Fruit fly (Drosophila melanogaster) whole organism, wandering third instar larva: ENCODE measurements around the gene RluA-2.
A peak's percentile ranks its signal among the peaks of the same experiment; 100 is the strongest.

ENCODE experiments used
- Abd-B ChIP-seq: fragments of >200 bp; optimal IDR thresholded peaks from 2 replicates; lab custom pipeline; 2017; ENCODE audit warnings: missing biosample characterization, missing genetic modification characterization
- CG32264 ChIP-seq: fragments of 200-800 bp; sonication (Bioruptor generic); optimal IDR thresholded peaks from 2 replicates; lab custom pipeline; 2016; ENCODE audit warnings: missing biosample characterization, missing genetic modification characterization
- CG9705 ChIP-seq: fragments of 200-800 bp; sonication (Bioruptor generic); optimal IDR thresholded peaks from 2 replicates; lab custom pipeline; 2018; ENCODE audit warnings: missing biosample characterization, mild to moderate bottlenecking, missing genetic modification characterization
- CrebA ChIP-seq: fragments of 200-800 bp; sonication (Bioruptor generic); optimal IDR thresholded peaks from 2 replicates; lab custom pipeline; 2016; ENCODE audit warnings: missing biosample characterization, mild to moderate bottlenecking, missing genetic modification characterization, borderline replicate concordance
- Dfd ChIP-seq: fragments of >200 bp; optimal IDR thresholded peaks from 2 replicates; lab custom pipeline; 2017; ENCODE audit warnings: missing biosample characterization, missing genetic modification characterization
- Dif ChIP-seq: fragments of 200-275, 200-300 bp; sonication (Bioruptor generic); optimal IDR thresholded peaks from 2 replicates; lab custom pipeline; 2018; ENCODE audit warnings: missing biosample characterization, missing genetic modification characterization; ENCODE audit not compliant: partially characterized antibody
- GATAd ChIP-seq: sonication (Bioruptor generic); optimal IDR thresholded peaks from 2 replicates; lab custom pipeline; 2016; ENCODE audit warnings: missing biosample characterization, missing genetic modification characterization
- HLH106 ChIP-seq: fragments of 200-800 bp; optimal IDR thresholded peaks from 3 replicates; lab custom pipeline; 2019; ENCODE audit warnings: missing biosample characterization, mild to moderate bottlenecking, missing genetic modification characterization, moderate library complexity
- Hr78 ChIP-seq: fragments of >200 bp; optimal IDR thresholded peaks from 2 replicates; lab custom pipeline; 2017; ENCODE audit warnings: missing biosample characterization, missing genetic modification characterization
- Hr83 ChIP-seq: fragments of 200-300 bp; sonication (Bioruptor generic); optimal IDR thresholded peaks from 2 replicates; lab custom pipeline; 2016; ENCODE audit warnings: missing biosample characterization, mild to moderate bottlenecking, missing genetic modification characterization, moderate library complexity; ENCODE audit not compliant: poor library complexity, severe bottlenecking
- Jra ChIP-seq: sonication (Bioruptor generic); optimal IDR thresholded peaks from 2 replicates; lab custom pipeline; 2016; ENCODE audit warnings: missing biosample characterization, missing genetic modification characterization
- Myc ChIP-seq: fragments of >200 bp; optimal IDR thresholded peaks from 2 replicates; lab custom pipeline; 2017
- N ChIP-seq: fragments of >200 bp; optimal IDR thresholded peaks from 2 replicates; lab custom pipeline; 2018; ENCODE audit warnings: missing biosample characterization, missing external identifiers, missing genetic modification characterization
- OdsH ChIP-seq: fragments of 200-800 bp; sonication (Bioruptor generic); optimal IDR thresholded peaks from 2 replicates; lab custom pipeline; 2016; ENCODE audit warnings: missing biosample characterization, mild to moderate bottlenecking, missing genetic modification characterization
- Rel ChIP-seq, 2 experiments: fragments of 200-800 bp; sonication (Bioruptor generic) in 1 of 2; optimal IDR thresholded peaks; 2 replicates in 1 of 2; 3 replicates in 1 of 2; lab custom pipeline; 2016 to 2019; ENCODE audit warnings: mild to moderate bottlenecking in 2 of 2, missing biosample characterization in 2 of 2, missing genetic modification characterization in 2 of 2, moderate library complexity in 1 of 2
- Sp1 ChIP-seq: fragments of 200-800 bp; sonication (Bioruptor generic); optimal IDR thresholded peaks from 3 replicates; lab custom pipeline; 2019; ENCODE audit warnings: missing biosample characterization, mild to moderate bottlenecking, missing genetic modification characterization, moderate library complexity
- Vsx2 ChIP-seq: fragments of 200-300, 225-300 bp; sonication (Bioruptor generic); optimal IDR thresholded peaks from 2 replicates; lab custom pipeline; 2018; ENCODE audit warnings: missing biosample characterization, missing genetic modification characterization; ENCODE audit not compliant: partially characterized antibody
- br ChIP-seq: fragments of 200-800 bp; sonication (Bioruptor generic); optimal IDR thresholded peaks from 2 replicates; lab custom pipeline; 2016; ENCODE audit warnings: missing biosample characterization, missing genetic modification characterization
- brk ChIP-seq: fragments of 200-800 bp; sonication (Bioruptor generic); optimal IDR thresholded peaks from 2 replicates; lab custom pipeline; 2016; ENCODE audit warnings: missing biosample characterization, mild to moderate bottlenecking, missing genetic modification characterization
- dl ChIP-seq, 2 experiments: fragments of 175-275, 200-275 bp in 1 of 2; fragments of 200-275 bp in 1 of 2; sonication (Bioruptor generic); optimal IDR thresholded peaks; lab custom pipeline; 2018; ENCODE audit warnings: mild to moderate bottlenecking in 2 of 2, missing biosample characterization in 2 of 2, missing genetic modification characterization in 2 of 2, moderate library complexity in 2 of 2; ENCODE audit not compliant: partially characterized antibody in 2 of 2, insufficient read depth in 1 of 2
- ey ChIP-seq: fragments of 200-800 bp; sonication (Bioruptor generic); optimal IDR thresholded peaks from 2 replicates; lab custom pipeline; 2016; ENCODE audit warnings: missing biosample characterization, missing genetic modification characterization
- foxo ChIP-seq, 2 experiments: fragments of 200-800 bp; sonication (Bioruptor generic); optimal IDR thresholded peaks; 2 replicates in 1 of 2; 3 replicates in 1 of 2; lab custom pipeline; 2016 to 2017; ENCODE audit warnings: missing biosample characterization in 2 of 2, missing genetic modification characterization in 2 of 2
- fru ChIP-seq: fragments of 200-800 bp; sonication (Bioruptor generic); optimal IDR thresholded peaks from 3 replicates; lab custom pipeline; 2016; ENCODE audit warnings: missing biosample characterization, mild to moderate bottlenecking, missing genetic modification characterization
- h ChIP-seq: fragments of 200-800 bp; sonication (Bioruptor generic); optimal IDR thresholded peaks from 3 replicates; lab custom pipeline; 2016; ENCODE audit warnings: missing biosample characterization, mild to moderate bottlenecking, missing genetic modification characterization
- jim ChIP-seq: fragments of 175-275, 200-325 bp; sonication (Bioruptor generic); optimal IDR thresholded peaks from 2 replicates; lab custom pipeline; 2016; ENCODE audit warnings: missing biosample characterization, mild to moderate bottlenecking, missing genetic modification characterization
- lola ChIP-seq: fragments of >200 bp; optimal IDR thresholded peaks from 2 replicates; lab custom pipeline; 2017; ENCODE audit warnings: missing biosample characterization, missing genetic modification characterization
- pan ChIP-seq: fragments of >200 bp; optimal IDR thresholded peaks from 2 replicates; lab custom pipeline; 2017
- psq ChIP-seq: fragments of 200-800 bp; sonication (Bioruptor generic); optimal IDR thresholded peaks from 3 replicates; lab custom pipeline; 2017; ENCODE audit warnings: missing biosample characterization, mild to moderate bottlenecking, missing genetic modification characterization, moderate library complexity
- rgr ChIP-seq: fragments of 200-800 bp; sonication (Bioruptor generic); optimal IDR thresholded peaks from 3 replicates; lab custom pipeline; 2016; ENCODE audit warnings: missing biosample characterization, mild to moderate bottlenecking, missing genetic modification characterization
- sage ChIP-seq: fragments of 200-800 bp; sonication (Bioruptor generic); optimal IDR thresholded peaks from 2 replicates; lab custom pipeline; 2016; ENCODE audit warnings: missing biosample characterization, mild to moderate bottlenecking, missing genetic modification characterization
- sv ChIP-seq: fragments of 200-800 bp; sonication (Bioruptor generic); optimal IDR thresholded peaks from 3 replicates; lab custom pipeline; 2016; ENCODE audit warnings: missing biosample characterization, missing genetic modification characterization
- usp ChIP-seq: fragments of >200 bp; optimal IDR thresholded peaks from 2 replicates; lab custom pipeline; 2017; ENCODE audit warnings: missing biosample characterization, missing genetic modification characterization
- woc ChIP-seq: sonication (Bioruptor generic); optimal IDR thresholded peaks from 2 replicates; lab custom pipeline; 2016; ENCODE audit warnings: missing biosample characterization, mild to moderate bottlenecking, missing genetic modification characterization

Gene RluA-2

dm6 chr2L:10499608-10500007 is 22.7 kb downstream of the RluA-2 start:
- TF ChIP-seq lola (GFP tag; lab: Kevin White, UChicago) (no peak), sage (GFP tag; lab: Kevin White, UChicago) (no peak), Hr83 (no peak), Hr78 (GFP tag; lab: Kevin White, UChicago) (no peak), Rel (GFP tag; optimal IDR thresholded peaks at IDR 0.05; lab: Kevin White, UChicago) (no peak), Rel (tag; optimal IDR thresholded peaks at IDR 0.05; lab: Kevin White, UChicago) (no peak), Vsx2 (no peak), N (GFP tag; lab: Kevin White, UChicago) (no peak), pan (lab: Kevin White, UChicago) (no peak), CG32264 (GFP tag; lab: Kevin White, UChicago) (no peak), br (no peak), CG9705 (GFP tag; lab: Kevin White, UChicago) (no peak), GATAd (GFP tag; lab: Kevin White, UChicago) (no peak), Abd-B (GFP tag; lab: Kevin White, UChicago) (no peak), Dif (GFP tag; lab: Kevin White, UChicago) (no peak), psq (GFP tag; lab: Kevin White, UChicago) (no peak), Myc (lab: Kevin White, UChicago) (no peak), Sp1 (GFP tag; lab: Kevin White, UChicago) (no peak), rgr (no peak)

dm6 chr2L:10500309-10500974 is 23.6 kb downstream of the RluA-2 start:
- TF ChIP-seq br (no peak), Rel (GFP tag; optimal IDR thresholded peaks at IDR 0.05; lab: Kevin White, UChicago) (peak; percentile 6), Rel (tag; optimal IDR thresholded peaks at IDR 0.05; lab: Kevin White, UChicago) (peak; percentile 78)
- TF ChIP-seq, all 38 proteins: peak for 1

dm6 chr2L:10502244-10502643 is 25.4 kb downstream of the RluA-2 start:
- no peak for TF ChIP-seq br
- TF ChIP-seq usp, result no peak
- TF ChIP-seq brk (GFP tag; lab: Kevin White, UChicago), result no peak
- TF ChIP-seq CG32264 (GFP tag; lab: Kevin White, UChicago), result no peak
- TF ChIP-seq jim (GFP tag; lab: Kevin White, UChicago), result no peak
- TF ChIP-seq Dif (GFP tag; lab: Kevin White, UChicago), result no peak
- TF ChIP-seq CrebA (GFP tag; lab: Kevin White, UChicago), result no peak
- TF ChIP-seq Hr78 (GFP tag; lab: Kevin White, UChicago), result no peak
- no peak for TF ChIP-seq dl (GFP tag; optimal IDR thresholded peaks at IDR 0.05; lab: Kevin White, UChicago; ENCODE audit: insufficient read depth in 1 of 2, partially characterized antibody in 2 of 2)
- no peak for TF ChIP-seq rgr
- TF ChIP-seq sv (GFP tag; lab: Kevin White, UChicago), result no peak

dm6 chr2L:10502862-10503261 is 26.0 kb downstream of the RluA-2 start:
- no peak for TF ChIP-seq Rel (GFP tag; optimal IDR thresholded peaks at IDR 0.05; lab: Kevin White, UChicago)
- TF ChIP-seq Rel (tag; optimal IDR thresholded peaks at IDR 0.05; lab: Kevin White, UChicago), result peak; percentile 78
- TF ChIP-seq h (GFP tag; lab: Kevin White, UChicago), result no peak

dm6 chr2L:10503356-10503977 is 26.6 kb downstream of the RluA-2 start:
- TF ChIP-seq OdsH (no peak), fru (GFP tag; lab: Kevin White, UChicago) (no peak), Myc (lab: Kevin White, UChicago) (no peak), woc (GFP tag; lab: Kevin White, UChicago) (no peak), rgr (no peak), N (GFP tag; lab: Kevin White, UChicago) (no peak), CrebA (GFP tag; lab: Kevin White, UChicago) (no peak), sage (GFP tag; lab: Kevin White, UChicago) (no peak), Hr78 (GFP tag; lab: Kevin White, UChicago) (no peak), Abd-B (GFP tag; lab: Kevin White, UChicago) (no peak), Dfd (GFP tag; lab: Kevin White, UChicago) (no peak), ey (GFP tag; lab: Kevin White, UChicago) (no peak), HLH106 (tag; lab: Kevin White, UChicago) (no peak), foxo (GFP tag; optimal IDR thresholded peaks at IDR 0.05; lab: Kevin White, UChicago) (no peak), Rel (GFP tag; optimal IDR thresholded peaks at IDR 0.05; lab: Kevin White, UChicago) (no peak), Rel (tag; optimal IDR thresholded peaks at IDR 0.05; lab: Kevin White, UChicago) (no peak), pan (lab: Kevin White, UChicago) (no peak), sv (GFP tag; lab: Kevin White, UChicago) (no peak), Vsx2 (no peak), Jra (GFP tag; lab: Kevin White, UChicago) (no peak)
